Worm (Caenorhabditis elegans) whole organism, late embryonic: ENCODE measurements around the gene C25A11.2.
A peak's percentile ranks its signal among the peaks of the same experiment; 100 is the strongest.

Experiments used
- C38D4.7 ChIP-seq: fragments of 200-800 bp; sonication (Bioruptor generic); optimal IDR thresholded peaks from 2 replicates; lab custom pipeline; 2018; ENCODE audit warnings: mild to moderate bottlenecking, missing genetic modification characterization, moderate library complexity, missing compliant biosample characterization
- F13H6.1 ChIP-seq: sonication (generic microtip); optimal IDR thresholded peaks from 2 replicates; lab custom pipeline; 2016; ENCODE audit warnings: missing genetic modification characterization, missing compliant biosample characterization
- K09A11.1 ChIP-seq: sonication (generic microtip); optimal IDR thresholded peaks from 2 replicates; lab custom pipeline; 2017; ENCODE audit warnings: antibody characterized with exemption, mild to moderate bottlenecking, missing genetic modification characterization, missing compliant biosample characterization; ENCODE audit not compliant: insufficient read depth
- T23F11.4 ChIP-seq: fragments of 200-800 bp; sonication (Bioruptor generic); optimal IDR thresholded peaks from 2 replicates; lab custom pipeline; 2018; ENCODE audit warnings: mild to moderate bottlenecking, missing genetic modification characterization, missing compliant biosample characterization
- Y22D7AL.16 ChIP-seq: sonication (generic microtip); optimal IDR thresholded peaks from 2 replicates; lab custom pipeline; 2016; ENCODE audit warnings: missing genetic modification characterization, missing compliant biosample characterization
- ama-1 ChIP-seq: fragments of 150-350 bp; optimal IDR thresholded peaks from 2 replicates; lab custom pipeline; 2014
- ceh-14 ChIP-seq: sonication (generic microtip); optimal IDR thresholded peaks from 2 replicates; lab custom pipeline; 2016; ENCODE audit warnings: missing genotype, missing genetic modification characterization, missing compliant biosample characterization
- ceh-18 ChIP-seq: sonication (generic microtip); optimal IDR thresholded peaks from 2 replicates; lab custom pipeline; 2016; ENCODE audit warnings: missing genetic modification characterization, missing compliant biosample characterization
- ceh-19 ChIP-seq: fragments of 200-800 bp; sonication (Bioruptor generic); optimal IDR thresholded peaks from 2 replicates; lab custom pipeline; 2018; ENCODE audit warnings: mild to moderate bottlenecking, missing genetic modification characterization, missing compliant biosample characterization
- ceh-2 ChIP-seq: sonication (generic microtip); optimal IDR thresholded peaks from 2 replicates; lab custom pipeline; 2016; ENCODE audit warnings: missing genotype, missing genetic modification characterization, missing compliant biosample characterization
- ceh-22 ChIP-seq: sonication (generic microtip); optimal IDR thresholded peaks from 2 replicates; lab custom pipeline; 2017; ENCODE audit warnings: missing biosample characterization, missing genetic modification characterization
- ceh-24 ChIP-seq: sonication (generic microtip); optimal IDR thresholded peaks from 2 replicates; lab custom pipeline; 2016; ENCODE audit warnings: mild to moderate bottlenecking, missing genetic modification characterization, missing compliant biosample characterization
- ceh-30 ChIP-seq: fragments of 150-350 bp; optimal IDR thresholded peaks from 2 replicates; lab custom pipeline; 2014; ENCODE audit warnings: missing biosample characterization, missing genetic modification characterization
- ceh-31 ChIP-seq: sonication (generic microtip); optimal IDR thresholded peaks from 2 replicates; lab custom pipeline; 2016; ENCODE audit warnings: missing genetic modification characterization, missing compliant biosample characterization
- ceh-34 ChIP-seq: sonication (generic microtip); optimal IDR thresholded peaks from 2 replicates; lab custom pipeline; 2016; ENCODE audit warnings: mild to moderate bottlenecking, missing genetic modification characterization, missing compliant biosample characterization
- ceh-45 ChIP-seq: fragments of 200-800 bp; sonication (Bioruptor generic); IDR thresholded peaks from 2 replicates; pipeline ENCODE4 v1.3.6; 2022; ENCODE audit warnings: missing genetic modification reagents, missing genetic modification characterization, missing compliant biosample characterization
- ceh-48 ChIP-seq: sonication (generic microtip); optimal IDR thresholded peaks from 2 replicates; lab custom pipeline; 2016; ENCODE audit warnings: missing genetic modification characterization, inconsistent platforms, missing compliant biosample characterization
- ceh-6 ChIP-seq: fragments of 200-800 bp; sonication (Bioruptor generic); optimal IDR thresholded peaks from 2 replicates; lab custom pipeline; 2018; ENCODE audit warnings: mild to moderate bottlenecking, missing genetic modification characterization, missing compliant biosample characterization
- che-1 ChIP-seq: sonication (generic microtip); optimal IDR thresholded peaks from 2 replicates; lab custom pipeline; 2016; ENCODE audit warnings: mild to moderate bottlenecking, missing genetic modification characterization, missing compliant biosample characterization
- dve-1 ChIP-seq: sonication (generic microtip); optimal IDR thresholded peaks from 2 replicates; lab custom pipeline; 2017; ENCODE audit warnings: antibody characterized with exemption, mild to moderate bottlenecking, missing genetic modification characterization, missing compliant biosample characterization
- elt-2 ChIP-seq: sonication (generic microtip); optimal IDR thresholded peaks from 2 replicates; lab custom pipeline; 2016; ENCODE audit warnings: missing genetic modification reagents, missing genetic modification characterization, missing compliant biosample characterization
- elt-4 ChIP-seq: sonication (generic microtip); optimal IDR thresholded peaks from 2 replicates; lab custom pipeline; 2016; ENCODE audit warnings: missing genetic modification characterization, missing compliant biosample characterization
- ets-4 ChIP-seq: sonication (generic microtip); optimal IDR thresholded peaks from 2 replicates; lab custom pipeline; 2016; ENCODE audit warnings: missing genetic modification characterization, missing compliant biosample characterization
- fkh-10 ChIP-seq: fragments of 150-350 bp; optimal IDR thresholded peaks from 2 replicates; lab custom pipeline; 2014; ENCODE audit warnings: missing biosample characterization, missing genetic modification reagents, missing genetic modification characterization
- fkh-6 ChIP-seq: sonication (generic microtip); optimal IDR thresholded peaks from 2 replicates; lab custom pipeline; 2016; ENCODE audit warnings: missing genetic modification characterization, missing compliant biosample characterization
- gmeb-2 ChIP-seq: sonication (generic microtip); optimal IDR thresholded peaks from 2 replicates; lab custom pipeline; 2016; ENCODE audit warnings: missing genetic modification characterization, inconsistent platforms, missing compliant biosample characterization
- hlh-13 ChIP-seq: fragments of 200-800 bp; sonication (Bioruptor generic); optimal IDR thresholded peaks from 2 replicates; lab custom pipeline; 2018; ENCODE audit warnings: mild to moderate bottlenecking, missing genetic modification characterization, missing compliant biosample characterization
- hlh-30 ChIP-seq: sonication (generic microtip); optimal IDR thresholded peaks from 2 replicates; lab custom pipeline; 2017; ENCODE audit warnings: antibody characterized with exemption, missing genetic modification characterization, missing compliant biosample characterization; ENCODE audit not compliant: insufficient read depth
- hlh-6 ChIP-seq: sonication (generic microtip); optimal IDR thresholded peaks from 2 replicates; lab custom pipeline; 2016; ENCODE audit warnings: missing genotype, missing genetic modification characterization, missing compliant biosample characterization
- hlh-8 ChIP-seq: sonication (generic microtip); optimal IDR thresholded peaks from 2 replicates; lab custom pipeline; 2016; ENCODE audit warnings: missing genotype, missing genetic modification characterization, missing compliant biosample characterization
- lim-6 ChIP-seq: sonication (generic microtip); optimal IDR thresholded peaks from 2 replicates; lab custom pipeline; 2016; ENCODE audit warnings: missing genetic modification characterization, missing compliant biosample characterization
- mec-3 ChIP-seq: sonication (generic microtip); optimal IDR thresholded peaks from 2 replicates; lab custom pipeline; 2016; ENCODE audit warnings: borderline replicate concordance, missing genetic modification characterization, missing compliant biosample characterization
- nhr-11 ChIP-seq: fragments of 150-350 bp; optimal IDR thresholded peaks from 2 replicates; lab custom pipeline; 2014; ENCODE audit warnings: missing biosample characterization, missing genetic modification characterization
- npax-4 ChIP-seq: sonication (generic microtip); optimal IDR thresholded peaks from 2 replicates; lab custom pipeline; 2016; ENCODE audit warnings: missing genetic modification characterization, missing compliant biosample characterization
- odd-2 ChIP-seq: sonication (generic microtip); optimal IDR thresholded peaks from 2 replicates; lab custom pipeline; 2017; ENCODE audit warnings: antibody characterized with exemption, mild to moderate bottlenecking, missing genetic modification characterization, missing compliant biosample characterization
- pha-2 ChIP-seq: sonication (generic microtip); optimal IDR thresholded peaks from 2 replicates; lab custom pipeline; 2017; ENCODE audit warnings: mild to moderate bottlenecking, missing genetic modification characterization, missing compliant biosample characterization
- pqm-1 ChIP-seq: sonication (generic microtip); optimal IDR thresholded peaks from 2 replicates; lab custom pipeline; 2016; ENCODE audit warnings: missing genetic modification characterization, missing compliant biosample characterization
- pros-1 ChIP-seq: fragments of 150-350 bp; optimal IDR thresholded peaks from 2 replicates; lab custom pipeline; 2014; ENCODE audit warnings: missing biosample characterization, missing genetic modification reagents, missing genetic modification characterization
- ref-2 ChIP-seq: sonication (generic microtip); optimal IDR thresholded peaks from 2 replicates; lab custom pipeline; 2016; ENCODE audit warnings: missing genetic modification characterization, missing compliant biosample characterization
- rnt-1 ChIP-seq: sonication (generic microtip); optimal IDR thresholded peaks from 2 replicates; lab custom pipeline; 2016; ENCODE audit warnings: missing genetic modification characterization, missing compliant biosample characterization
- syd-9 ChIP-seq: sonication (generic microtip); optimal IDR thresholded peaks from 2 replicates; lab custom pipeline; 2016; ENCODE audit warnings: mild to moderate bottlenecking, missing genetic modification characterization, moderate library complexity, missing compliant biosample characterization
- ttx-3 ChIP-seq: sonication (generic microtip); optimal IDR thresholded peaks from 2 replicates; lab custom pipeline; 2016; ENCODE audit warnings: missing genetic modification reagents, missing genetic modification characterization, missing compliant biosample characterization
- unc-3 ChIP-seq, 2 experiments: fragments of 200-800 bp in 1 of 2; sonication (Bioruptor generic) in 1 of 2; sonication (generic microtip) in 1 of 2; conservative IDR thresholded peaks in 1 of 2; optimal IDR thresholded peaks in 1 of 2; 2 replicates each; pipeline versions ENCODE4 v1.3.6 to Lab custom; 2016 to 2022; ENCODE audit warnings: missing compliant biosample characterization in 2 of 2, missing genetic modification characterization in 2 of 2, missing genetic modification reagents in 1 of 2
- unc-42 ChIP-seq: sonication (generic microtip); optimal IDR thresholded peaks from 2 replicates; lab custom pipeline; 2016; ENCODE audit warnings: missing genotype, missing genetic modification characterization, missing compliant biosample characterization
- zip-5 ChIP-seq: sonication (generic microtip); optimal IDR thresholded peaks from 2 replicates; lab custom pipeline; 2016; ENCODE audit warnings: missing genetic modification characterization, missing compliant biosample characterization
- ztf-16 ChIP-seq: sonication (generic microtip); optimal IDR thresholded peaks from 2 replicates; lab custom pipeline; 2017; ENCODE audit warnings: missing genetic modification characterization, missing compliant biosample characterization

C25A11.2 gene

ce11 chrX:9074497-9074896 lies 39.4 kb upstream of the C25A11.2 start:
- TF ChIP-seq T23F11.4 (GFP tag; lab: Kevin White, UChicago): no peak
- no peak for TF ChIP-seq ets-4
- no peak for TF ChIP-seq ceh-6 (GFP tag; lab: Kevin White, UChicago)
- no peak for TF ChIP-seq pros-1
- no peak for TF ChIP-seq ceh-31 (tag; lab: Kevin White, UChicago)
- no peak for TF ChIP-seq hlh-6 (tag; lab: Kevin White, UChicago)
- TF ChIP-seq syd-9 (tag; lab: Kevin White, UChicago): no peak
- no peak for TF ChIP-seq dve-1 (tag; lab: Kevin White, UChicago)
- no peak for TF ChIP-seq odd-2 (tag; lab: Kevin White, UChicago)
- TF ChIP-seq zip-5: no peak
- no peak for TF ChIP-seq gmeb-2
- TF ChIP-seq unc-3 (GFP tag; conservative IDR thresholded peaks at IDR 0.05; lab: Robert Waterston, UW): no peak
- no peak for TF ChIP-seq unc-3 (tag; optimal IDR thresholded peaks at IDR 0.05; lab: Kevin White, UChicago)
- TF ChIP-seq che-1 (tag; lab: Kevin White, UChicago): no peak
- no peak for TF ChIP-seq ztf-16 (tag; lab: Kevin White, UChicago)

ce11 chrX:9076886-9077285 lies 37.0 kb upstream of the C25A11.2 start, which contains the start of gene F47E1.1:
F47E1.1 (plus strand) TSS chrX:9077186.
- TF ChIP-seq mec-3 (tag; lab: Kevin White, UChicago) (no peak), ama-1 (lab: Kevin White, UChicago) (no peak), ttx-3 (no peak), ceh-30 (tag; lab: Kevin White, UChicago) (no peak), rnt-1 (tag; lab: Kevin White, UChicago) (no peak), ceh-2 (tag; lab: Kevin White, UChicago) (no peak), hlh-13 (no peak), ceh-34 (tag; lab: Kevin White, UChicago) (no peak), F13H6.1 (tag; lab: Kevin White, UChicago) (no peak), pha-2 (tag; lab: Kevin White, UChicago) (no peak), ceh-31 (tag; lab: Kevin White, UChicago) (no peak), lim-6 (tag; lab: Kevin White, UChicago) (no peak)

DNA sequence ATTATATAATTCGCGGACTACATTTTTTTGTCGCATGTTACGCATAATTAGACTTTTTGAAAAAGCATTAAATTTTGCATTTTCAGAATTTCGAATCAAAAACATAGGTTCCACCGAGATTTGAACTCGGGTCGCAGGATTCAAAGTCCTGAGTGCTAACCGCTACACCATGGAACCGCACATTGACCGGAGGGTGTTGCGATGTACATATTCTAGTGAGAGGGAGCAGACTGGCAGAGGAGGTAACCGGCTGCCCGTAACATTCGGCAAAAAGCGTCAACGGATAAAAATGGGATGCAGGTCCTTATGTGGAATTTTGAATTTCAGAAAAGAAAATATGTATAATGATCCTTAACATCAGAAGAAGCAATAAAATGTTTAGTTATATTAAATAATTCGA lies 35.7 kb upstream of the C25A11.2 start:
- TF ChIP-seq lim-6 (tag; lab: Kevin White, UChicago) (no peak), ceh-18 (no peak), T23F11.4 (GFP tag; lab: Kevin White, UChicago) (no peak), zip-5 (peak; percentile 24), ceh-24 (tag; lab: Kevin White, UChicago) (no peak), F13H6.1 (tag; lab: Kevin White, UChicago) (no peak), ceh-6 (GFP tag; lab: Kevin White, UChicago) (peak; percentile 43), nhr-11 (tag; lab: Kevin White, UChicago) (no peak), ceh-22 (tag; lab: Kevin White, UChicago) (no peak), K09A11.1 (tag; lab: Kevin White, UChicago) (no peak), hlh-30 (tag; lab: Kevin White, UChicago) (no peak), elt-4 (tag; lab: Kevin White, UChicago) (no peak), ceh-2 (tag; lab: Kevin White, UChicago) (no peak), C38D4.7 (GFP tag; lab: Kevin White, UChicago) (peak; percentile 61), pqm-1 (no peak), ceh-31 (tag; lab: Kevin White, UChicago) (peak; percentile 11), unc-3 (GFP tag; conservative IDR thresholded peaks at IDR 0.05; lab: Robert Waterston, UW) (peak; percentile 60), unc-3 (tag; optimal IDR thresholded peaks at IDR 0.05; lab: Kevin White, UChicago) (peak; percentile 12), pros-1 (no peak), elt-2 (tag; lab: Kevin White, UChicago) (peak; percentile 31), hlh-13 (peak; percentile 54), mec-3 (tag; lab: Kevin White, UChicago) (no peak), fkh-6 (tag; lab: Kevin White, UChicago) (no peak), ama-1 (lab: Kevin White, UChicago) (no peak), hlh-8 (tag; lab: Kevin White, UChicago) (no peak), Y22D7AL.16 (tag; lab: Kevin White, UChicago) (peak; percentile 33), ceh-30 (tag; lab: Kevin White, UChicago) (no peak), ceh-48 (tag; lab: Kevin White, UChicago) (peak; percentile 46), ref-2 (tag; lab: Kevin White, UChicago) (peak; percentile 62), fkh-10 (GFP tag; lab: Kevin White, UChicago) (no peak), dve-1 (tag; lab: Kevin White, UChicago) (no peak), ceh-45 (peak; percentile 43; the same call in 1 of the 2 replicates), unc-42 (tag; lab: Kevin White, UChicago) (no peak), npax-4 (tag; lab: Kevin White, UChicago) (no peak), ceh-19 (GFP tag; lab: Kevin White, UChicago) (no peak), ets-4 (no peak), ceh-14 (tag; lab: Kevin White, UChicago) (no peak)
